Worm (Caenorhabditis elegans) whole organism, L1 larva: ENCODE measurements around the gene fipr-28.

Source experiments
- elt-3 ChIP-seq, 6 experiments: fragments of 150-350 bp in 1 of 6; sonication (generic microtip); optimal IDR thresholded peaks; 2 replicates each; lab custom pipeline; 2017 to 2018; ENCODE audit warnings: missing biosample characterization in 6 of 6, missing genetic modification characterization in 6 of 6, inconsistent platforms in 1 of 6
- jun-1 ChIP-seq: fragments of 150-350 bp; optimal IDR thresholded peaks from 2 replicates; lab custom pipeline; 2014; ENCODE audit warnings: missing biosample characterization, missing genetic modification reagents, missing genetic modification characterization
- lin-14 ChIP-seq: fragments of 200-800 bp; sonication (Bioruptor generic); optimal IDR thresholded peaks from 2 replicates; lab custom pipeline; 2018; ENCODE audit warnings: mild to moderate bottlenecking, missing genetic modification characterization, moderate library complexity, missing compliant biosample characterization
- lin-15B ChIP-seq: fragments of 150-350 bp; sonication (generic microtip); optimal IDR thresholded peaks from 3 replicates; lab custom pipeline; 2014; ENCODE audit warnings: missing biosample characterization, missing genetic modification characterization
- lin-39 ChIP-seq: fragments of 150-350 bp; optimal IDR thresholded peaks from 2 replicates; lab custom pipeline; 2014; ENCODE audit warnings: missing biosample characterization, missing genetic modification reagents, missing genetic modification characterization
- mep-1 ChIP-seq: fragments of 150-350 bp; optimal IDR thresholded peaks from 2 replicates; lab custom pipeline; 2014; ENCODE audit warnings: missing biosample characterization, missing genetic modification characterization
- nhr-11 ChIP-seq: fragments of 150-350 bp; optimal IDR thresholded peaks from 2 replicates; lab custom pipeline; 2014; ENCODE audit warnings: missing biosample characterization, missing genetic modification characterization
- nhr-237 ChIP-seq: fragments of 150-350 bp; optimal IDR thresholded peaks from 2 replicates; lab custom pipeline; 2014; ENCODE audit warnings: missing biosample characterization, missing genetic modification characterization
- nhr-47 ChIP-seq: sonication (generic microtip); optimal IDR thresholded peaks from 2 replicates; lab custom pipeline; 2016; ENCODE audit warnings: mild to moderate bottlenecking, missing genetic modification characterization, moderate library complexity, missing compliant biosample characterization
- unc-98 ChIP-seq: fragments of 200-800 bp; sonication (Bioruptor generic); IDR thresholded peaks from 2 replicates; pipeline ENCODE4 v1.3.6; 2022; ENCODE audit warnings: missing genetic modification characterization, missing compliant biosample characterization
- xbp-1 ChIP-seq: sonication (generic microtip); optimal IDR thresholded peaks from 2 replicates; lab custom pipeline; 2016; ENCODE audit warnings: missing genetic modification characterization, missing compliant biosample characterization
- zip-4 ChIP-seq: fragments of 200-800 bp; sonication (Bioruptor generic); optimal IDR thresholded peaks from 2 replicates; lab custom pipeline; 2018; ENCODE audit warnings: mild to moderate bottlenecking, missing genetic modification characterization, moderate library complexity, missing compliant biosample characterization
- ztf-4 ChIP-seq: fragments of 150-350 bp; optimal IDR thresholded peaks from 2 replicates; lab custom pipeline; 2014; ENCODE audit warnings: missing biosample characterization, missing genetic modification characterization

DNA sequence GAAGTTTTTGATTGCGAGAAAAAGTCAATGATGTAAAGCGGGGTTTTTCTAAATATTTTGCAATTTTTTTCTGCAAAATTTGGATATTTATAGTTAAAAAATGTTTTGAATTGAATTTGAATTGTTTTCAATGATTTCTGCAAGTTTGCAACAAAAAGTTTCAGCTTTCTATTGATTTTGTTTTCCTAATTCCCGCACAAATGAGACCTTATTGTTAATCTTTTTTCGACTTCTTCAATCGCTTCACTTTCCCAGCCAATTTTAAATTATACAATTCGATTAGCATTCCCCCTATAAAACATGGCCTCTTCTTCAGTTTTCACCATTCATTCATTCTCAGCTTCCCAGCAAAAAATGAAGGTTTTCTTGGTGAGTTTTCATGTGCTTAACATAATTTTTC, 2.8 kb downstream of the fipr-28 start, which contains the start of gene fipr-27:
- TF ChIP-seq xbp-1 (tag; lab: Kevin White, UChicago), result no peak
- no peak for TF ChIP-seq unc-98
- no peak for TF ChIP-seq nhr-11 (tag; lab: Kevin White, UChicago)
- no peak for TF ChIP-seq lin-15B (tag; lab: Kevin White, UChicago)
- no peak for TF ChIP-seq elt-3 (tag; optimal IDR thresholded peaks at IDR 0.05; lab: Kevin White, UChicago)
- no peak for TF ChIP-seq nhr-47 (tag; lab: Kevin White, UChicago)
- no peak for TF ChIP-seq ztf-4
- TF ChIP-seq zip-4 (GFP tag; lab: Kevin White, UChicago), result no peak
- TF ChIP-seq mep-1, result no peak
- no peak for TF ChIP-seq jun-1 (tag; lab: Kevin White, UChicago)
- no peak for TF ChIP-seq lin-14
- no peak for TF ChIP-seq lin-39 (tag; lab: Kevin White, UChicago)
- TF ChIP-seq nhr-237 (tag; lab: Kevin White, UChicago), result no peak
